Fruit fly (Drosophila melanogaster): Measurements from ENCODE around the gene Nph.

Nph gene

dm6 chr3R:30022452-30023028 is 17.9 kb upstream of the Nph start, which contains the start of the genes RpS28a and Axn:
Gene RpS28a, minus strand, starts transcription at chr3R:30022648.
Gene Axn, plus strand, starts transcription at chr3R:30022842.
- TF ChIP-seq CG8478 (optimal IDR thresholded peaks at IDR 0.05) (no peak), CTCF (optimal IDR thresholded peaks at IDR 0.05) (peak; percentile 99 to 100)

- TF ChIP-seq CTCF (optimal IDR thresholded peaks at IDR 0.05) (no peak), CG8478 (optimal IDR thresholded peaks at IDR 0.05) (no peak)
These were observed 17.1 kb upstream of the Nph start, which contains the start of gene Mgat2 for dm6 chr3R:30021559-30022451. Gene Mgat2, minus strand, starts transcription at chr3R:30022221.

dm6 chr3R:30021009-30021408 is 16.3 kb upstream of the Nph start:
- no peak for TF ChIP-seq CTCF (optimal IDR thresholded peaks at IDR 0.05)
- no peak for TF ChIP-seq CG8478 (optimal IDR thresholded peaks at IDR 0.05)

DNA sequence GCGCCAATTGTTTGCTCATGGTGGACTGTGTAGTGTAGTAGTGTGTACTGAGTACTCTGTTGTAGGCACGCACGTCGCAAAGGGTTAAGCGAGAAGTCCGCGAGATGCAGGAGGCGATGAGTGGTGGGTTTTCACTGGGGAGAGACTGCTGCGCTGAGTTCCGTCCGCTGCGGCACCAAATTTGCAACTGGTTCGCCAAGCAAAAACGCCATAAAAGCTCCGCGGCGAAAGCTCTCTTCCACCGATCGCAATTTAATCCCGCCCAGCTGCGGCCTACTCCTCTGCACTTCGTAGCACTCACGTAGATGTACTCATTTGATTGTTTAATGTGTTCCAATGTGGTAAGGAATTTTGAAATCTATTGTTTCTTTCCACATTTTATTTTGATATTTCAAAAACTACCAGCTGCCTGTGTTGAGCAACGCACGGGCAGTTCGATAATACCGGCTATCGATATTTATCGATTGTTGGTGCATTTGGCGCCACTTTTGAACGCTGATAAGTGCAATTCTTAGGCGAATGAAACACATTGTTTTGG is 10.4 kb upstream of the Nph start, which contains the start of gene CG7920:
Gene CG7920 (minus strand): TSS at position 308 of the 538 bp plus-strand sequence.
- TF ChIP-seq CTCF (optimal IDR thresholded peaks at IDR 0.05) (no peak), CG8478 (optimal IDR thresholded peaks at IDR 0.05) (no peak)

- TF ChIP-seq CG8478 (optimal IDR thresholded peaks at IDR 0.05): no peak
- TF ChIP-seq CTCF (optimal IDR thresholded peaks at IDR 0.05): no peak
These were observed 9.8 kb upstream of the Nph start for dm6 chr3R:30014480-30014879.

DNA sequence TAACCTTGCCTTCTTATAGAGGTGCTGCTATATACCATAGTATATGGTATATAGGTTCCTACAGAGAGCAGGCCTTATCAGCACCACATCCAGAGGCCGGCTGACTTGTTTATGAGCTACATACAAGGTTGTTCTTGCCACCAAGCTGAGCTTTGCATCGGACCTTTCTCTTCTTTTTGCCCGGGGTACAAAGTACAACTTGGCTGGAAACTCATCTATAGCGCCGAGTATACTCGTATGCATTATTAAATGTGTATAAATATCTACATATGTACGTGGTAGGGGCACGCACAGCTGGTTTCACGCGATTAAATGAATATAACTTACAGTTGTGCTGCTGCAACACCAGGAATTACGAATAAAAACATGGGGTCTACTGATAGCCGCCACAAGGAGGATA is 9.2 kb upstream of the Nph start:
- TF ChIP-seq CG8478 (optimal IDR thresholded peaks at IDR 0.05) (no peak), CTCF (optimal IDR thresholded peaks at IDR 0.05) (no peak)

DNA sequence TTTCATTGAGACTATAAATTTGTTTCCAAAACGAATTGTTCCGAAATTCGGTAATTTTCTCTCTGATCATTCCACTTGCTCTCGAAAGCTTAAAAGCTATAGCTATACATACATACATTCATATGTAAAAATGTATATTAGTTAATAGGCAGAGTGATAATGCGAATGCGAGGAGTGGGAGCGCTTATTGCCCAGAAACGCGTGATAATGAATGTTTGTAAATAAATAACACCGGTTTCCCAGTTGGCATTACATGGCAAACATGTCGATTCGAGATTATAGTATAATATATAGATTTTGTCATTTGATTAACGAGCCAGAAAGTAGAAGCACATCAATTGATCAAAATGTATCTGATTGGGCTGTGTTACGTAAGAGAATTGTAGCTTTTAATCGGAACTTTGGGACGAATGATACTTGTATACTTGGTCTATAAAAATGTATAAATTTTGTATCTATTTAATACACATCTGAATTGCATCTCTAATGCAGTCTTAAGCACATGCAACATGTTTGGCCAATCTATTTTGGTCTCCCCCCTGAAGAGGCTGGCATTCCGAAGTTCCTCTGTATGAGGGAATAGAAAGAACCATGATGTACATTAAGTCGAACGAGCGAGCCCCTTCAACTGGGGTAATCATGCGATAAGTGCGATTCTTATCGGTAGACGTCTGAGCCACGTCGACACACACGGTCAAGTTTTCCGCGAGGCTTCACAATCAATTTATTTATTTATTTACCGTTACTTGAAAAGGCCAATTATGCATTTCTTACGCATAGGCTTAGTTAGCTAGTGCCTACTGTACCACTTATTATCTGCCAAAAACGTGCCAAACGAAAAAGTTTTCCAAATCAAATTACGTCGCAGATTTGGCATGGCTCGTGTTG is 8.2 kb upstream of the Nph start:
- no peak for TF ChIP-seq CG8478 (optimal IDR thresholded peaks at IDR 0.05)
- TF ChIP-seq CTCF (optimal IDR thresholded peaks at IDR 0.05): no peak

DNA sequence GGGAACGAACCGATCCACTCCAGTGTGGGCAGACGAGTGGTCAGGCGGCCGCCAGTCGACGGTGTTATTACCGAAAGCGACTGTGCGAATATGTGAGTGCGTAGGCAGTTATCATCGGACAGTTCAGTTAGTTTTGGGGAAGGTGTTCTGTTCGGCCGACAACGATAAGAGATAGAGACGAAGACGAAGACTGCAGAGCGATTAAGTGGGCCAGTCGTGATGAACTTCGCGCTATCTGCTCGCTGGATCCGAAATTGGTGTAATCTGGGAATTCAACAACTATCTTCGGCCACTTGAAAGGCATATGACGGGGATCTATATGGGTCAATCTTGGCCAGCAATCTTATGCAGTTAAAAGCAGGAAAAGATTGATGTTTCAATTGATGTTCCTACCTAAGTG is 4.5 kb upstream of the Nph start, which contains the start of gene CG7912:
Gene CG7912 (minus strand): TSS at position 17 of the 400 bp plus-strand sequence.
- no peak for TF ChIP-seq CG8478 (optimal IDR thresholded peaks at IDR 0.05)
- TF ChIP-seq CTCF (optimal IDR thresholded peaks at IDR 0.05): no peak

- TF ChIP-seq CTCF (optimal IDR thresholded peaks at IDR 0.05) (no peak), CG8478 (optimal IDR thresholded peaks at IDR 0.05) (no peak)
These were observed 795 bp upstream of the Nph start for dm6 chr3R:30005332-30005979.

DNA sequence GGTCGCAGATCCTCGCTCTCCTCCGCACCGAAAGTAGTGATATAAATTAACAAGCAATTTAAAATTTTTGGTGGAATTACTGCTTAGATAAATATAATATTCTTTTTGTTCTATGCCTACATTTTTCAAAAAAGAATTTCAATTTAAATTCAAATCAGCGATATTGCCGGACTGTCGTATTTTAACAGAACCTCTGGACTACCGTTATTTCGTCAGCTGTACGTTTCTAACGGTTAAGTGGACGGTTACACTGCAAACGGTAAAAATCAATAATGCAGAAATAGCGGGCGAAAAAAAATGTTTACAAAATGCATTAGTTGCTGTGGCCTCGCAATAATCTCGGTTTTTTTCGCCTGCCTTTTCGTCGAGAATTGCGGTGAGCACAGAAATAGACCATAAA is 4.4 kb downstream of the Nph start, which contains the start of gene Tace:
Gene Tace (plus strand): TSS at position 245 of the 400 bp plus-strand sequence.
- TF ChIP-seq CTCF (optimal IDR thresholded peaks at IDR 0.05) (peak in 1 of 2 experiments; percentile 21), CG8478 (optimal IDR thresholded peaks at IDR 0.05) (no peak)

- no peak for TF ChIP-seq CG8478 (optimal IDR thresholded peaks at IDR 0.05)
- no peak for TF ChIP-seq CTCF (optimal IDR thresholded peaks at IDR 0.05)
These were observed 5.2 kb downstream of the Nph start, which contains the start of gene CG34298 for dm6 chr3R:29999495-29999894. Gene CG34298, plus strand, starts transcription at chr3R:29999795.

DNA sequence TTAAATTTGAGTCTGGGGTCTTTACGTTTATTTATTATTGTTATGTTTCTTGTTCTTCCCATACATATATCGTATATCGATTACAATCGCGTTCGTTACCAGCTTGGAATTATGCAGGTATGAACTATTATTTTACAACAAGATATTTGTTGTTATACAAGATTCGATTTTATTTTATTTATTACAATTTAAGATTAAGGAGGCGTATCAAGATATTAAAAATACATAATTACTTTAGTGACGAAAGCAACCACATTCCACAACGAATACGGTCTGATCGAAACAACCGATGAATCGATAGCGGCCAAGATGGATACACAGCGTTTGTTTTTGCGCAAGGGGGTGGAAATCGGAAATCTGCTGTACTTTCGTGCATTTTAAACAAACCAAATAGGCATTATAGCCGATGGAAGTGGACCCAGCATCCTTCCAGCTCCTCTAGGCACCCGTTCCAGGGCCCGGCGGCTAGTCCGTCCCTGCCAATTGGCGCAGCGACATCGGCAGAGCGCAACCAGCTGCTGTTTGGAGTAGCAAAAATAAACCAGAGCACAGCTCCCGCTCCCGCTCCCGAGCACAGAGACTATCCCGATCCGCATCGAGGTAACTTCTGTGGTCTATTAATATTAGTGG is 6.9 kb downstream of the Nph start, which contains the start of the genes CG15525 and CG11504:
Gene CG15525 (minus strand): TSS at position 70 of the 630 bp plus-strand sequence.
Gene CG11504 (plus strand): TSS at position 294 of the 630 bp plus-strand sequence.
- TF ChIP-seq CG8478 (optimal IDR thresholded peaks at IDR 0.05) (no peak), CTCF (optimal IDR thresholded peaks at IDR 0.05) (no peak)

- no peak for TF ChIP-seq CG8478 (optimal IDR thresholded peaks at IDR 0.05)
- no peak for TF ChIP-seq CTCF (optimal IDR thresholded peaks at IDR 0.05)
These were observed 9.6 kb downstream of the Nph start, which contains the start of the genes CG7903 and Sas-6 for dm6 chr3R:29995035-29995434. Gene CG7903, minus strand, starts transcription at chr3R:29995231. Gene Sas-6, plus strand, starts transcription at chr3R:29995357.

Measured in S2 (cell line).